Fruit fly (Drosophila melanogaster) whole organism, pupa: ENCODE measurements around the gene CG3119.
A peak's percentile ranks its signal among the peaks of the same experiment; 100 is the strongest.

Source experiments
- CG8159 ChIP-seq: fragments of 200-800 bp; sonication (Bioruptor generic); optimal IDR thresholded peaks from 3 replicates; lab custom pipeline; 2018; ENCODE audit warnings: missing biosample characterization, mild to moderate bottlenecking, missing genetic modification characterization, moderate library complexity
- CG9948 ChIP-seq: fragments of 200-800 bp; sonication (Bioruptor generic); optimal IDR thresholded peaks from 2 replicates; lab custom pipeline; 2018; ENCODE audit warnings: missing biosample characterization, mild to moderate bottlenecking, missing genetic modification characterization, moderate library complexity
- EcR ChIP-seq: fragments of 200-800 bp; sonication (Bioruptor generic); optimal IDR thresholded peaks from 3 replicates; lab custom pipeline; 2019; ENCODE audit warnings: missing biosample characterization, missing genetic modification characterization, mild to moderate bottlenecking, moderate library complexity, missing genetic modification reagents
- Pif1A ChIP-seq: fragments of 200-800 bp; sonication (Bioruptor generic); optimal IDR thresholded peaks from 3 replicates; lab custom pipeline; 2016; ENCODE audit warnings: missing biosample characterization, missing genetic modification characterization
- Pif1B ChIP-seq: fragments of 200-800 bp; sonication (Bioruptor generic); optimal IDR thresholded peaks from 3 replicates; lab custom pipeline; 2016; ENCODE audit warnings: missing biosample characterization, missing genetic modification characterization
- Snoo ChIP-seq: fragments of 200-800 bp; sonication (Bioruptor generic); optimal IDR thresholded peaks from 3 replicates; lab custom pipeline; 2017; ENCODE audit warnings: missing biosample characterization, mild to moderate bottlenecking, missing genetic modification characterization, inconsistent platforms

DNA sequence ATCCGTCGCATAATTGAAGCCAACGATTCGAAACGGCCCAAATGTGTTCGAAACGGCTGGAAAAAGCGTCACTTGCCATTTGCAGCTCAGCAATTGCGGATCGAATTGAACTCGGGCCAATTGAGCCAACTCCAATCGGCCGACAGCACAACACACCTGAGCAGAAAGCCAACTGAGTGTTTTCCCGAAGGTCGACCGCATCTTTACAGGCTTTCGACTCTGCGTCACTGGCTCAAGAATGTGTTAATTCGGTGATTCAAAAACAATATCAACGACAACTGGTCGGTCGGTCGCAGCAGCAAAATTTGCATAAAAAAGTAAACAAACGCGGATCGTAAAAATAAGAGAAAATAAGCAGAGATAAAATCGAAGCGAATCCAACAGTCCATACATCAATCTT, 2.7 kb upstream of the CG3119 start:
- TF ChIP-seq Pif1A (GFP tag; lab: Kevin White, UChicago) (no peak), CG8159 (tag; lab: Kevin White, UChicago) (no peak), EcR (GFP tag; lab: Kevin White, UChicago) (peak; percentile 19), Snoo (tag; lab: Kevin White, UChicago) (no peak), CG9948 (tag; lab: Kevin White, UChicago) (no peak), Pif1B (GFP tag; lab: Kevin White, UChicago) (no peak)
